Worm (Caenorhabditis elegans) whole organism, midembryonic: ENCODE measurements around the gene cogc-4.

Experiments
- T22C8.4 ChIP-seq: fragments of 200-800 bp; sonication (Bioruptor generic); IDR thresholded peaks from 2 replicates; pipeline ENCODE4 v1.3.6; 2022; ENCODE audit warnings: missing genetic modification characterization, missing compliant biosample characterization
- cog-1 ChIP-seq: sonication (generic microtip); optimal IDR thresholded peaks from 2 replicates; lab custom pipeline; 2016; ENCODE audit warnings: missing genetic modification characterization, missing compliant biosample characterization
- flt-1 ChIP-seq: fragments of 200-800 bp; sonication (Bioruptor generic); IDR thresholded peaks from 2 replicates; pipeline ENCODE4 v1.3.6; 2022; ENCODE audit warnings: missing genetic modification characterization, missing compliant biosample characterization
- med-1 ChIP-seq: sonication (generic microtip); optimal IDR thresholded peaks from 2 replicates; lab custom pipeline; 2017; ENCODE audit warnings: missing genetic modification characterization, mild to moderate bottlenecking, missing compliant biosample characterization, antibody characterized with exemption, missing genetic modification reagents; ENCODE audit not compliant: insufficient read depth

ce11 chrII:1401474-1401873, 1.8 kb upstream of the cogc-4 start, which contains the start of gene Y51H7C.8:
- TF ChIP-seq cog-1 (no peak), T22C8.4 (no peak), flt-1 (GFP tag; lab: Robert Waterston, UW) (no peak), med-1 (no peak)
